Fruit fly (Drosophila melanogaster) Kc167 (cell line): ENCODE data around the gene Pex23.

Source experiments
- Myc ChIP-seq: fragments of >200 bp; optimal IDR thresholded peaks from 2 replicates; lab custom pipeline; 2017; ENCODE audit warnings: missing external identifiers
- Sin3A ChIP-seq: fragments of >200 bp; optimal IDR thresholded peaks from 2 replicates; lab custom pipeline; 2018; ENCODE audit warnings: missing external identifiers
- h ChIP-seq: fragments of >200 bp; optimal IDR thresholded peaks from 3 replicates; lab custom pipeline; 2018; ENCODE audit warnings: missing external identifiers
- insv ChIP-seq: fragments of >200 bp; optimal IDR thresholded peaks from 3 replicates; lab custom pipeline; 2018; ENCODE audit warnings: missing external identifiers
- psq ChIP-seq: fragments of >200 bp; optimal IDR thresholded peaks from 2 replicates; lab custom pipeline; 2017; ENCODE audit warnings: missing external identifiers
- ttk ChIP-seq: sonication (Bioruptor generic); optimal IDR thresholded peaks from 2 replicates; lab custom pipeline; 2017; ENCODE audit warnings: missing external identifiers

DNA sequence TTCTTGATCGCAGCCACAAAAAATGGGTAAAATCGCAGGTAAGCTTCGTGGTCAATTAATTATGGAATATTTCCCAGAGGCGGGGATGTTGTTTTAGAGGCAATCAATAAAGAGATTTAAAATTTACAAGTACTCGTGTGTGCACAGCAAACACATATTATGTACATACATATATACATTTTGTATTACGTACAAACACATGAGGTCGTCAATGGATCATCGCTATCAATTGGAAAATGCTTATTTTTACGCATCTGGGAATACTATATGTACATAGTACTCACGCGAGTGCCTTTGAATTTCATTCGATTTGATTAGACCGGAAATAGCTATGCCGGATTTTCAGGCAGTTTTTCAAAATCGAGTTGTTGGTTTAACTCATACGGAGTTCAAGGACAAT is 15.8 kb upstream of the Pex23 start:
- no peak for TF ChIP-seq Myc (lab: Kevin White, UChicago)
- no peak for TF ChIP-seq psq (lab: Kevin White, UChicago)
- TF ChIP-seq insv, result no peak
- no peak for TF ChIP-seq Sin3A (lab: Kevin White, UChicago)
- TF ChIP-seq ttk (lab: Kevin White, UChicago), result no peak
- TF ChIP-seq h (lab: Kevin White, UChicago), result no peak
